Fruit fly (Drosophila melanogaster): ENCODE results near the gene Sgs7.

Gene Sgs7

dm6 chr3L:11480304-11480703 is 29.4 kb upstream of the Sgs7 start:
- TF ChIP-seq CG11902 (GFP tag; optimal IDR thresholded peaks at IDR 0.05) = no peak
- no peak for TF ChIP-seq achi (GFP tag; optimal IDR thresholded peaks at IDR 0.05)
- no peak for TF ChIP-seq acj6 (GFP tag; optimal IDR thresholded peaks at IDR 0.05)
- no peak for TF ChIP-seq CG6792 (GFP tag; optimal IDR thresholded peaks at IDR 0.05)
- TF ChIP-seq Eip75B (GFP tag; optimal IDR thresholded peaks at IDR 0.05) = no peak
- no peak for TF ChIP-seq CG6808 (GFP tag; optimal IDR thresholded peaks at IDR 0.05)
- TF ChIP-seq vri (GFP tag; optimal IDR thresholded peaks at IDR 0.05) = no peak
- TF ChIP-seq CG8119 (GFP tag; IDR thresholded peaks at IDR 0.05) = no peak
- no peak for TF ChIP-seq CG1621 (tag; optimal IDR thresholded peaks at IDR 0.05)
- no peak for TF ChIP-seq svp (GFP tag)
- TF ChIP-seq cyc (GFP tag; optimal IDR thresholded peaks at IDR 0.05) = no peak
- no peak for TF ChIP-seq Eip78C (GFP tag)
- TF ChIP-seq esn (GFP tag; optimal IDR thresholded peaks at IDR 0.05) = no peak
- no peak for TF ChIP-seq lz (GFP tag; optimal IDR thresholded peaks at IDR 0.05)
- TF ChIP-seq CG3919 (GFP tag; optimal IDR thresholded peaks at IDR 0.05) = no peak
- no peak for TF ChIP-seq CG6854 (GFP tag; optimal IDR thresholded peaks at IDR 0.05)
- no peak for TF ChIP-seq Hr38 (GFP tag; optimal IDR thresholded peaks at IDR 0.05)
- no peak for TF ChIP-seq CG34406 (GFP tag; optimal IDR thresholded peaks at IDR 0.05)
- TF ChIP-seq CG32006 (GFP tag; optimal IDR thresholded peaks at IDR 0.05) = no peak
- no peak for TF ChIP-seq CG6276 (GFP tag; optimal IDR thresholded peaks at IDR 0.05)

- TF ChIP-seq Eip78C (GFP tag) (peak; percentile 92), CG3032 (tag; optimal IDR thresholded peaks at IDR 0.05) (peak; percentile 69), Smox (GFP tag; optimal IDR thresholded peaks at IDR 0.05) (peak; percentile 63), Ets96B (tag; optimal IDR thresholded peaks at IDR 0.05) (peak; percentile 77), CG6792 (GFP tag; optimal IDR thresholded peaks at IDR 0.05) (peak; percentile 63), salr (GFP tag; optimal IDR thresholded peaks at IDR 0.05) (peak; percentile 33 to 75), Sox102F (GFP tag; optimal IDR thresholded peaks at IDR 0.05) (peak; percentile 66), Eip93F (GFP tag; optimal IDR thresholded peaks at IDR 0.05) (no peak), CG3919 (GFP tag; optimal IDR thresholded peaks at IDR 0.05) (peak; percentile 68), CG10631 (GFP tag; optimal IDR thresholded peaks at IDR 0.05) (peak; percentile 74), pdm3 (GFP tag; optimal IDR thresholded peaks at IDR 0.05) (peak; percentile 71), svp (GFP tag) (peak; percentile 83), CG6808 (GFP tag; optimal IDR thresholded peaks at IDR 0.05) (peak; percentile 58), achi (GFP tag; optimal IDR thresholded peaks at IDR 0.05) (peak; percentile 66), fd85E (GFP tag; optimal IDR thresholded peaks at IDR 0.05) (no peak), CG7368 (GFP tag; optimal IDR thresholded peaks at IDR 0.05) (peak; percentile 40), Met (GFP tag; optimal IDR thresholded peaks at IDR 0.05) (peak; percentile 67), CG8119 (GFP tag; IDR thresholded peaks at IDR 0.05) (peak; percentile 70), CG34406 (GFP tag; optimal IDR thresholded peaks at IDR 0.05) (peak; percentile 55), net (GFP tag; optimal IDR thresholded peaks at IDR 0.05) (peak; percentile 61), CG10669 (GFP tag; optimal IDR thresholded peaks at IDR 0.05) (peak; percentile 76), CG6276 (GFP tag; optimal IDR thresholded peaks at IDR 0.05) (peak; percentile 57), CG9139 (GFP tag; optimal IDR thresholded peaks at IDR 0.05) (no peak), spab (GFP tag; optimal IDR thresholded peaks at IDR 0.05) (peak; percentile 54), Lpt (GFP tag; optimal IDR thresholded peaks at IDR 0.05) (peak; percentile 45), CG8632 (GFP tag; optimal IDR thresholded peaks at IDR 0.05) (peak; percentile 53), OdsH (GFP tag; optimal IDR thresholded peaks at IDR 0.05) (peak; percentile 68), Hr38 (GFP tag; optimal IDR thresholded peaks at IDR 0.05) (no peak), Blimp-1 (GFP tag; optimal IDR thresholded peaks at IDR 0.05) (peak; percentile 14), Sox14 (GFP tag; optimal IDR thresholded peaks at IDR 0.05) (peak; percentile 73), topi (GFP tag; optimal IDR thresholded peaks at IDR 0.05) (peak; percentile 75), Ets21C (GFP tag; optimal IDR thresholded peaks at IDR 0.05) (peak; percentile 51), CG11762 (GFP tag; optimal IDR thresholded peaks at IDR 0.05; ENCODE audit: insufficient read depth) (peak; percentile 51), Hr4 (GFP tag; optimal IDR thresholded peaks at IDR 0.05) (peak; percentile 65), vri (GFP tag; optimal IDR thresholded peaks at IDR 0.05) (no peak), Sox15 (GFP tag; optimal IDR thresholded peaks at IDR 0.05) (peak; percentile 54), CG6854 (GFP tag; optimal IDR thresholded peaks at IDR 0.05) (peak; percentile 5), eg (GFP tag; IDR thresholded peaks at IDR 0.05) (0 out of 3 replicates have a peak, but pooled peaks have one; percentile 35), Eip75B (GFP tag; optimal IDR thresholded peaks at IDR 0.05) (peak; percentile 76), dsx (GFP tag; optimal IDR thresholded peaks at IDR 0.05; ENCODE audit: poor library complexity, severe bottlenecking) (peak; percentile 61), dac (GFP tag; optimal IDR thresholded peaks at IDR 0.05) (peak; percentile 21), esn (GFP tag; optimal IDR thresholded peaks at IDR 0.05) (peak; percentile 75), Hr39 (GFP tag; optimal IDR thresholded peaks at IDR 0.05) (peak; percentile 71)
Measured at dm6 chr3L:11483135-11483534, 26.5 kb upstream of the Sgs7 start.
